Fruit fly (Drosophila melanogaster): ENCODE data around the gene CG3857.

CG3857 gene

DNA sequence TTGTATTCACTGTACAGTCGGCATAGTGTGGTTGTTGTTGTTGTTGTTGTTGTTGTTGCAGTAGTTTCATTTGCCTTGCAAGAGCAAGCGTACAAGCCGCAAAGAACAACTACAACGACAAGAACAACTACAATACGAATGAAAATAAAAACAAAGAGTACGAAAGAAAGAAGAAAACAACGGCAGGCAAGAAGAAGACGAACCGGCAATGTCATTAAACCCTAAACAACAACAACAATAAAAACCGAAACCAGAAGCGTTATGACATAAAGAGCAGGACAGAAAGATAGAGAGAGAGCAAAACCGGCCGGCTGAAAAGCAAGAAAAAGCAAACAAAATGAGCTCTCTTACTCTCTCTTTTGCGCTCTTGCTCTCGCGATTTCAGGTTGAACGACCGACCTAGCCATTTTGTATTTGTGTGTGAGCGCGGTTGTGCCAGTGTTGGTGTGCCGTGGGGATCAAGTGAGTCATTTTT, 8.1 kb upstream of the CG3857 start (continued):
- TF ChIP-seq sd (tag; optimal IDR thresholded peaks at IDR 0.05), result no peak
- TF ChIP-seq B-H2 (GFP tag; optimal IDR thresholded peaks at IDR 0.05), result no peak
- TF ChIP-seq CG16863 (GFP tag; optimal IDR thresholded peaks at IDR 0.05), result no peak
- TF ChIP-seq HmgZ (tag; optimal IDR thresholded peaks at IDR 0.05), result no peak
- no peak for TF ChIP-seq Sry-β (GFP tag; optimal IDR thresholded peaks at IDR 0.05)
- TF ChIP-seq CG12219 (GFP tag; optimal IDR thresholded peaks at IDR 0.05), result no peak
- no peak for TF ChIP-seq Dbx (GFP tag; IDR thresholded peaks at IDR 0.05)
- no peak for TF ChIP-seq Oli (tag; optimal IDR thresholded peaks at IDR 0.05)
- no peak for TF ChIP-seq pnt (GFP tag; optimal IDR thresholded peaks at IDR 0.05)
- TF ChIP-seq cwo (GFP tag; optimal IDR thresholded peaks at IDR 0.05), result no peak
- TF ChIP-seq h (optimal IDR thresholded peaks at IDR 0.05), result no peak
- no peak for TF ChIP-seq row (GFP tag; IDR thresholded peaks at IDR 0.05)
- no peak for TF ChIP-seq CG2202 (tag; optimal IDR thresholded peaks at IDR 0.05)
- TF ChIP-seq CG6175 (GFP tag; IDR thresholded peaks at IDR 0.05), result no peak
- no peak for TF ChIP-seq maf-S (GFP tag; optimal IDR thresholded peaks at IDR 0.05)
- TF ChIP-seq unc-4 (GFP tag; IDR thresholded peaks at IDR 0.05; ENCODE audit: partially characterized antibody), result no peak
- no peak for TF ChIP-seq CG16815 (GFP tag; optimal IDR thresholded peaks at IDR 0.05)
- TF ChIP-seq gcm (GFP tag; optimal IDR thresholded peaks at IDR 0.05), result no peak
- TF ChIP-seq CG8924 (tag; optimal IDR thresholded peaks at IDR 0.05), result peak; percentile 11
- TF ChIP-seq CG10366 (GFP tag; IDR thresholded peaks at IDR 0.05), result no peak
- peak; percentile 97 for TF ChIP-seq CG4360 (GFP tag; IDR thresholded peaks at IDR 0.05)
- TF ChIP-seq Spps (tag; optimal IDR thresholded peaks at IDR 0.05), result no peak
- TF ChIP-seq lilli (GFP tag; optimal IDR thresholded peaks at IDR 0.05), result no peak
- TF ChIP-seq usp (GFP tag; optimal IDR thresholded peaks at IDR 0.05), result no peak
- no peak for TF ChIP-seq CG33213 (GFP tag; optimal IDR thresholded peaks at IDR 0.05)
- TF ChIP-seq Atf-2 (GFP tag; optimal IDR thresholded peaks at IDR 0.05), result no peak
- no peak for TF ChIP-seq Mrtf (GFP tag; IDR thresholded peaks at IDR 0.05)
- no peak for TF ChIP-seq NC2β (GFP tag; optimal IDR thresholded peaks at IDR 0.05)
- no peak for TF ChIP-seq CG6813 (GFP tag; optimal IDR thresholded peaks at IDR 0.05)
- TF ChIP-seq trem (tag; optimal IDR thresholded peaks at IDR 0.05), result no peak
- no peak for TF ChIP-seq cas (GFP tag; IDR thresholded peaks at IDR 0.05)
- no peak for TF ChIP-seq CG17186 (GFP tag; optimal IDR thresholded peaks at IDR 0.05)
- no peak for TF ChIP-seq CG11247 (GFP tag; IDR thresholded peaks at IDR 0.05)
- peak; percentile 1 for TF ChIP-seq kni (GFP tag; optimal IDR thresholded peaks at IDR 0.05)
- no peak for TF ChIP-seq sr (GFP tag; IDR thresholded peaks at IDR 0.05)
- TF ChIP-seq CG14667 (GFP tag; IDR thresholded peaks at IDR 0.05), result no peak
- no peak for TF ChIP-seq Bgb (GFP tag; IDR thresholded peaks at IDR 0.05; ENCODE audit: partially characterized antibody)
- no peak for TF ChIP-seq pzg (GFP tag; optimal IDR thresholded peaks at IDR 0.05)
- no peak for TF ChIP-seq sqz (GFP tag; optimal IDR thresholded peaks at IDR 0.05)
- TF ChIP-seq Myb (GFP tag; optimal IDR thresholded peaks at IDR 0.05), result no peak

DNA sequence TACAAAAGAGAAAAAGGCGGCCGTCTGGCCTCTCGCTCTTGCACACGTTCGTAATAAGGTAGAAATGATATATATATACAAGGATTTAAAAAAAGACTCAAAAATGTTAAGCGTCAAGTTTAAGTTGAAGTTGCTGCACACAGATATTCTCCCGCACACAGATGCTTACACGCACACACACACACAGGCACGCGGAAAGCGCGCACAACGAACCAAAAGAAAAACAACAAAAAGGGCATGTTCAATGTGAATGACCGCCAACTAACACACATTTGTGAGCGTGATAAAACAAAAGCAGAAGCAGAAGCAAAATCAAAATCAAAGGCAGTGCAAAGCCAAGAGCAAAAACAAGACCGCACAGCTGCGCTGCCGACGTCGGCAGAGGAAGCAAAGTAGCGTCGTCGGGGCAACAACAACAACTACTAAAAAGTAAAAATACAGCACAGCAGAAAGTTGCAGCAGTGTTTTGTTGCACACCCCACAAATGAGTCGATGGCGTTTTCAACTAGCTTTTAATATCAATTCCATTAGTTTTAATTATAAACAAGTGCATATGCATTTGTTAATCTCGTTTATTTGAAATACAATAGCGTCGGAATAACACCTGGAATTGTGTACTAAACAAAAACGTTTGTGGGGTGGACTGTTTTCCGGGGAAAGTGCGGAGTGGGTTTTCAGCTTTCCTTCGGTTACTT, 7.5 kb upstream of the CG3857 start:
- peak; percentile 89 for TF ChIP-seq caup (GFP tag; optimal IDR thresholded peaks at IDR 0.05; ENCODE audit: severe bottlenecking)
- peak; percentile 80 for TF ChIP-seq Ets97D (GFP tag; optimal IDR thresholded peaks at IDR 0.05)
- TF ChIP-seq CG17612 (GFP tag; IDR thresholded peaks at IDR 0.05), result peak; percentile 68; the same call in 1 of the 2 replicates
- TF ChIP-seq CG13624 (GFP tag; optimal IDR thresholded peaks at IDR 0.05), result peak; percentile 88
- peak; percentile 77 for TF ChIP-seq CG15073 (GFP tag; optimal IDR thresholded peaks at IDR 0.05)
- peak in 1 of 2 experiments; percentile 71 for TF ChIP-seq tll (GFP tag; optimal IDR thresholded peaks at IDR 0.05)
- peak; percentile 76 for TF ChIP-seq Hmx (GFP tag; optimal IDR thresholded peaks at IDR 0.05)
- TF ChIP-seq CG17385 (GFP tag; optimal IDR thresholded peaks at IDR 0.05), result peak; percentile 93
- peak; percentile 94 for TF ChIP-seq gt (GFP tag; IDR thresholded peaks at IDR 0.05)
- TF ChIP-seq toy (GFP tag; IDR thresholded peaks at IDR 0.05), result peak; percentile 75
- peak; percentile 93 for TF ChIP-seq pb (GFP tag; optimal IDR thresholded peaks at IDR 0.05)
- peak; percentile 99 for TF ChIP-seq ci (GFP tag; IDR thresholded peaks at IDR 0.05)
- TF ChIP-seq CG9932 (GFP tag; IDR thresholded peaks at IDR 0.05), result peak; percentile 59

All from whole organism, embryonic.